Worm (Caenorhabditis elegans) whole organism, early embryonic: ENCODE measurements around the gene cah-4.

Experiments used
- B0310.2 ChIP-seq: sonication (generic microtip); optimal IDR thresholded peaks from 2 replicates; lab custom pipeline; 2016; ENCODE audit warnings: mild to moderate bottlenecking, missing genetic modification characterization, missing compliant biosample characterization
- F13C5.2 ChIP-seq: sonication (generic microtip); optimal IDR thresholded peaks from 2 replicates; lab custom pipeline; 2017; ENCODE audit warnings: mild to moderate bottlenecking, missing genetic modification characterization, inconsistent platforms, missing compliant biosample characterization
- aly-1 ChIP-seq: sonication (generic microtip); optimal IDR thresholded peaks from 2 replicates; lab custom pipeline; 2016; ENCODE audit warnings: missing genetic modification characterization, missing compliant biosample characterization
- ama-1 ChIP-seq: fragments of 150-350 bp; optimal IDR thresholded peaks from 2 replicates; lab custom pipeline; 2014
- ceh-36 ChIP-seq: sonication (generic microtip); optimal IDR thresholded peaks from 2 replicates; lab custom pipeline; 2016; ENCODE audit warnings: missing genetic modification characterization, inconsistent platforms, missing compliant biosample characterization
- ets-7 ChIP-seq: sonication (generic microtip); optimal IDR thresholded peaks from 2 replicates; lab custom pipeline; 2016; ENCODE audit warnings: missing genotype, missing genetic modification characterization, missing compliant biosample characterization
- hmg-4 ChIP-seq: fragments of 200-800 bp; sonication (Bioruptor generic); optimal IDR thresholded peaks from 2 replicates; lab custom pipeline; 2018; ENCODE audit warnings: mild to moderate bottlenecking, missing genetic modification characterization, missing compliant biosample characterization
- pes-1 ChIP-seq: fragments of 200-800 bp; sonication (Bioruptor generic); IDR thresholded peaks from 2 replicates; pipeline ENCODE4 v1.3.6; 2022; ENCODE audit warnings: missing genetic modification reagents, missing genetic modification characterization, missing compliant biosample characterization
- scrt-1 ChIP-seq: fragments of 200-800 bp; sonication (Bioruptor generic); IDR thresholded peaks from 2 replicates; pipeline ENCODE4 v1.3.6; 2022; ENCODE audit warnings: missing genetic modification characterization, missing compliant biosample characterization
- sea-1 ChIP-seq: fragments of 200-800 bp; sonication (Bioruptor generic); conservative IDR thresholded peaks from 2 replicates; pipeline ENCODE4 v1.3.6; 2022; ENCODE audit warnings: missing genetic modification characterization, missing compliant biosample characterization

- no peak for TF ChIP-seq F13C5.2
- no peak for TF ChIP-seq scrt-1
- no peak for TF ChIP-seq ama-1 (lab: Kevin White, UChicago)
- no peak for TF ChIP-seq sea-1 (GFP tag; lab: Robert Waterston, UW)
- no peak for TF ChIP-seq hmg-4 (GFP tag; lab: Kevin White, UChicago)
- TF ChIP-seq ceh-36 (tag; lab: Kevin White, UChicago): no peak
- TF ChIP-seq aly-1 (tag; lab: Kevin White, UChicago): no peak
- TF ChIP-seq pes-1: no peak
- no peak for TF ChIP-seq ets-7 (tag; lab: Kevin White, UChicago)
- TF ChIP-seq B0310.2: no peak
Observed at ce11 chrX:13556066-13556465, 13.7 kb downstream of the cah-4 start, which contains the start of gene glb-20.
